Fruit fly (Drosophila melanogaster) whole organism, embryonic: ENCODE measurements around the gene CG43867.
A peak's percentile ranks its signal among the peaks of the same experiment; 100 is the strongest.

Experiments used
- Antp ChIP-seq: fragments of 200-800 bp; sonication (Bioruptor generic); optimal IDR thresholded peaks from 3 replicates; lab custom pipeline; 2016; ENCODE audit warnings: missing biosample characterization, missing genetic modification characterization
- Bgb ChIP-seq: fragments of 200-800 bp; sonication (Bioruptor generic); IDR thresholded peaks from 2 replicates; pipeline ENCODE4 v1.3.6; 2022; ENCODE audit warnings: missing biosample characterization, missing genetic modification characterization; ENCODE audit not compliant: partially characterized antibody
- C15 ChIP-seq: fragments of 200-800 bp; sonication (Bioruptor generic); IDR thresholded peaks from 3 replicates; pipeline ENCODE4 v1.3.6; 2022; ENCODE audit warnings: missing biosample characterization, missing genetic modification characterization
- CG10267 ChIP-seq: fragments of 200-800 bp; sonication (Bioruptor generic); optimal IDR thresholded peaks from 2 replicates; lab custom pipeline; 2018; ENCODE audit warnings: missing biosample characterization, mild to moderate bottlenecking, missing genetic modification characterization, moderate library complexity
- CG12236 ChIP-seq: fragments of 200-800 bp; sonication (Bioruptor generic); optimal IDR thresholded peaks from 2 replicates; lab custom pipeline; 2016; ENCODE audit warnings: missing biosample characterization, missing genetic modification characterization
- CG13287 ChIP-seq: fragments of 200-800 bp; sonication (Bioruptor generic); IDR thresholded peaks from 2 replicates; pipeline ENCODE4 v1.3.6; 2022; ENCODE audit warnings: missing biosample characterization, missing genetic modification characterization; ENCODE audit not compliant: partially characterized antibody
- CG15514 ChIP-seq: fragments of 200-800 bp; sonication (Bioruptor generic); optimal IDR thresholded peaks from 3 replicates; lab custom pipeline; 2017; ENCODE audit warnings: missing biosample characterization, missing genetic modification characterization, mild to moderate bottlenecking, moderate library complexity, missing genetic modification reagents
- CG16813 ChIP-seq: fragments of 200-800 bp; sonication (Bioruptor generic); IDR thresholded peaks from 3 replicates; pipeline ENCODE4 v1.3.6; 2022; ENCODE audit warnings: missing biosample characterization, missing genetic modification characterization; ENCODE audit not compliant: partially characterized antibody
- CG18619 ChIP-seq: fragments of 200-800 bp; sonication (Bioruptor generic); optimal IDR thresholded peaks from 3 replicates; lab custom pipeline; 2017; ENCODE audit warnings: missing biosample characterization, mild to moderate bottlenecking, missing genetic modification characterization
- CG2889 ChIP-seq: fragments of 200-800 bp; sonication (Bioruptor generic); IDR thresholded peaks from 3 replicates; pipeline ENCODE4 v1.3.6; 2022; ENCODE audit warnings: missing biosample characterization, missing genetic modification characterization
- CG31365 ChIP-seq: fragments of 200-800 bp; sonication (Bioruptor generic); optimal IDR thresholded peaks from 2 replicates; lab custom pipeline; 2018; ENCODE audit warnings: missing biosample characterization, mild to moderate bottlenecking, missing genetic modification characterization
- CG5180 ChIP-seq: fragments of 200-800 bp; sonication (Bioruptor generic); optimal IDR thresholded peaks from 3 replicates; lab custom pipeline; 2017; ENCODE audit warnings: missing biosample characterization, missing genetic modification characterization, mild to moderate bottlenecking, moderate library complexity, missing genetic modification reagents
- CG6683 ChIP-seq: fragments of 200-800 bp; sonication (Bioruptor generic); optimal IDR thresholded peaks from 2 replicates; lab custom pipeline; 2017; ENCODE audit warnings: missing biosample characterization, mild to moderate bottlenecking, missing genetic modification characterization, missing genetic modification reagents
- Dad ChIP-seq: fragments of 200-800 bp; sonication (Bioruptor generic); optimal IDR thresholded peaks from 3 replicates; lab custom pipeline; 2016; ENCODE audit warnings: missing biosample characterization, missing genetic modification characterization
- Gug ChIP-seq: fragments of 200-800 bp; sonication (Bioruptor generic); IDR thresholded peaks from 4 replicates; pipeline ENCODE4 v1.3.6; 2022; ENCODE audit warnings: missing biosample characterization, missing genetic modification characterization
- Hr39 ChIP-seq: fragments of >200 bp; optimal IDR thresholded peaks from 2 replicates; lab custom pipeline; 2017
- Max ChIP-seq: fragments of 200-800 bp; sonication (Bioruptor generic); optimal IDR thresholded peaks from 2 replicates; lab custom pipeline; 2016; ENCODE audit warnings: missing biosample characterization, mild to moderate bottlenecking, missing genetic modification characterization
- Med ChIP-seq: fragments of 200-800 bp; sonication (Bioruptor generic); peaks from one replicate; lab custom pipeline; 2016; ENCODE audit warnings: missing biosample characterization, missing genetic modification characterization, mild to moderate bottlenecking, inconsistent platforms, moderate library complexity
- Myb ChIP-seq: fragments of 200-800 bp; sonication (Bioruptor generic); optimal IDR thresholded peaks from 2 replicates; lab custom pipeline; 2016; ENCODE audit warnings: missing biosample characterization, missing genetic modification characterization
- bowl ChIP-seq: fragments of 200-800 bp; sonication (Bioruptor generic); IDR thresholded peaks from 2 replicates; pipeline ENCODE4 v1.3.6; 2022; ENCODE audit warnings: missing biosample characterization, missing genetic modification characterization
- ewg ChIP-seq: fragments of 200-800 bp; sonication (Bioruptor generic); optimal IDR thresholded peaks from 3 replicates; lab custom pipeline; 2017; ENCODE audit warnings: mild to moderate bottlenecking, missing biosample characterization, missing genetic modification reagents, missing genetic modification characterization
- gt ChIP-seq: fragments of 200-800 bp; sonication (Bioruptor generic); IDR thresholded peaks from 2 replicates; pipeline ENCODE4 v1.3.6; 2022; ENCODE audit warnings: missing biosample characterization, missing genetic modification characterization
- onecut ChIP-seq: fragments of 200-800 bp; sonication (Bioruptor generic); IDR thresholded peaks from 2 replicates; pipeline ENCODE4 v1.3.6; 2022; ENCODE audit warnings: missing biosample characterization, missing genetic modification characterization
- org-1 ChIP-seq: fragments of 200-800 bp; sonication (Bioruptor generic); optimal IDR thresholded peaks from 2 replicates; lab custom pipeline; 2017; ENCODE audit warnings: missing biosample characterization, missing genetic modification characterization
- pan ChIP-seq, 4 experiments: fragments of >200 bp in 3 of 4; fragments of 200-800 bp in 1 of 4; sonication (Bioruptor generic) in 1 of 4; optimal IDR thresholded peaks in 3 of 4; IDR thresholded peaks in 1 of 4; 2 replicates each; pipeline versions ENCODE4 v1.3.6 to Lab custom; 2017 to 2022; ENCODE audit warnings: missing biosample characterization in 2 of 4, missing genetic modification characterization in 2 of 4, mixed read lengths in 1 of 4
- pzg ChIP-seq: fragments of 200-800 bp; sonication (Bioruptor generic); optimal IDR thresholded peaks from 3 replicates; lab custom pipeline; 2018; ENCODE audit warnings: missing biosample characterization, mild to moderate bottlenecking, missing genetic modification characterization, moderate library complexity
- ranshi ChIP-seq: fragments of 200-800 bp; sonication (Bioruptor generic); IDR thresholded peaks from 2 replicates; pipeline ENCODE4 v1.3.6; 2022; ENCODE audit warnings: missing biosample characterization, missing genetic modification characterization
- repo ChIP-seq: fragments of 200-800 bp; sonication (Bioruptor generic); optimal IDR thresholded peaks from 2 replicates; lab custom pipeline; 2016; ENCODE audit warnings: missing biosample characterization, missing genetic modification characterization
- sens-2 ChIP-seq: fragments of 200-800 bp; sonication (Bioruptor generic); IDR thresholded peaks from 2 replicates; pipeline ENCODE4 v1.3.6; 2022; ENCODE audit warnings: missing biosample characterization, missing genetic modification characterization
- sqz ChIP-seq: fragments of 200-800 bp; sonication (Bioruptor generic); optimal IDR thresholded peaks from 3 replicates; lab custom pipeline; 2018; ENCODE audit warnings: missing biosample characterization, mild to moderate bottlenecking, missing genetic modification characterization
- sr ChIP-seq: fragments of 200-800 bp; sonication (Bioruptor generic); IDR thresholded peaks from 3 replicates; pipeline ENCODE4 v1.3.6; 2022; ENCODE audit warnings: missing biosample characterization, missing genetic modification characterization
- stc ChIP-seq: fragments of 200-800 bp; sonication (Bioruptor generic); IDR thresholded peaks from 2 replicates; pipeline ENCODE4 v1.3.6; 2022; ENCODE audit warnings: missing biosample characterization, missing genetic modification characterization
- stwl ChIP-seq: fragments of 200-800 bp; sonication (Bioruptor generic); optimal IDR thresholded peaks from 3 replicates; lab custom pipeline; 2018; ENCODE audit warnings: missing biosample characterization, mild to moderate bottlenecking, missing genetic modification characterization, moderate library complexity
- unpg ChIP-seq: fragments of 200-800 bp; sonication (Bioruptor generic); optimal IDR thresholded peaks from 3 replicates; lab custom pipeline; 2018; ENCODE audit warnings: missing biosample characterization, mild to moderate bottlenecking, missing genetic modification characterization, moderate library complexity

The CG43867 gene

dm6 chrX:935049-935900 lies 7.5 kb upstream of the CG43867 start, which contains the start of gene TRAM (continued):
- peak; percentile 99 for TF ChIP-seq ranshi (GFP tag; lab: Robert Waterston, UW)
- peak; percentile 87 for TF ChIP-seq CG16813 (GFP tag; lab: Robert Waterston, UW)
- TF ChIP-seq bowl (GFP tag; lab: Robert Waterston, UW), result peak; percentile 97

dm6 chrX:933997-934396 lies 6.2 kb upstream of the CG43867 start:
- TF ChIP-seq Med (GFP tag; lab: Kevin White, UChicago), result peak; percentile 39
- TF ChIP-seq Dad, result no peak
- TF ChIP-seq Hr39 (lab: Kevin White, UChicago), result peak; percentile 52

DNA sequence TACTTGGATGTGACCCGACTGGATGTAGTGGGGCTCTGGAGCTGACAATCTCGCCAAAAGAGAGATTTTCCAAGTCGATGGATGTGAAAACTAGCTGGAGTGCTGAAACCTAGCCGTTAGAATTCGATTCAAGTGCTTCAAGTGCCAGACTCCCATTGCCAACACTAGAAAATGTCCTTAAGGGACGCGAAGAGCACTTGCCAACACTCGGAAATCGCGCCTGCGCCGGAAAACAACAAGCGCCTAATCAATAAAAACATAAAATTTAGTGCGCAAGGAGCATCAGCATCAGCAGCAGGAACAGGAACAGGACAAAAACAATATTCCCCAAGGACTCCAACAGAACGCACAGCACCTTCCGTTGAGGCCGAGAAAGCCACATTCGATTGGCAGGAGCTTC lies 5.1 kb upstream of the CG43867 start:
- TF ChIP-seq pzg (peak; percentile 25), CG10267 (tag; lab: Kevin White, UChicago) (peak; percentile 15), CG5180 (GFP tag; lab: Kevin White, UChicago) (no peak), CG13287 (GFP tag; lab: Robert Waterston, UW) (peak; percentile 30; the same call in 1 of the 2 replicates), onecut (GFP tag; lab: Robert Waterston, UW) (peak; percentile 94), Hr39 (lab: Kevin White, UChicago) (no peak), CG15514 (GFP tag; lab: Kevin White, UChicago) (peak; percentile 19), Gug (no peak), stwl (tag; lab: Kevin White, UChicago) (peak; percentile 33), sqz (GFP tag; lab: Kevin White, UChicago) (no peak), Bgb (GFP tag; lab: Robert Waterston, UW) (0 out of 2 replicates have a peak, but pooled peaks have one; percentile 15), gt (no peak), Myb (GFP tag; lab: Kevin White, UChicago) (peak; percentile 58), ewg (peak; percentile 97)

DNA sequence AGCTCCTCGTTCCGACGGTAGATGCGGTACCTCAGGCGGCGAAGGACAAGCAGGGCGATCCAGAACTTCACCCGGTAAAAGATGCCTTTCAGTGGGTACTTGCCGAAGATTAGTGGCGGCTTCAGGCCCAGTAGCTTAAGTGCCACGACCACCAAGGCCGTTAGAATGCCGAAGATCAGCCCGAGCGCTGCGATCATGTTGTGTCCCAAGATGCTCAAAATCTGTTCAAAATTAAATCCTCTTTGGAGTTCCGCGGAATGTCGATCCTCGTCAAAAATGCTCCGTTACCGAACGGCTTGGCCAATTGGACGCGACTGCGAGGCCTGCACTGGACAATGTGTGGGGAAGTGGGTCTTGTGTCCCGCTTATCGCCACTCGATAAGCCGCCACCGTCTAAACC lies 4.4 kb upstream of the CG43867 start, which contains the start of the genes CG32815 and CG3706:
Gene CG32815 (plus strand): TSS at position 301 of the 400 bp plus-strand sequence.
Gene CG3706 (minus strand): TSS at position 310 of the 400 bp plus-strand sequence.
- no peak for TF ChIP-seq Antp (GFP tag; lab: Kevin White, UChicago)
- no peak for TF ChIP-seq CG6683
- no peak for TF ChIP-seq Max (GFP tag; lab: Kevin White, UChicago)
- TF ChIP-seq org-1, result no peak
- TF ChIP-seq CG5180 (GFP tag; lab: Kevin White, UChicago), result no peak
- no peak for TF ChIP-seq pan (optimal IDR thresholded peaks at IDR 0.05; lab: Kevin White, UChicago)
- no peak for TF ChIP-seq pan (GFP tag; optimal IDR thresholded peaks at IDR 0.05 in 1 of 2, IDR thresholded peaks at IDR 0.05 in 1 of 2)
- no peak for TF ChIP-seq CG31365 (tag; lab: Kevin White, UChicago)
- no peak for TF ChIP-seq repo
- no peak for TF ChIP-seq CG2889
- TF ChIP-seq C15 (GFP tag; lab: Robert Waterston, UW), result no peak
- TF ChIP-seq unpg (GFP tag; lab: Kevin White, UChicago), result no peak
- TF ChIP-seq sr (GFP tag; lab: Robert Waterston, UW), result no peak
- no peak for TF ChIP-seq CG12236 (GFP tag; lab: Kevin White, UChicago)
- TF ChIP-seq stc, result no peak
- no peak for TF ChIP-seq onecut (GFP tag; lab: Robert Waterston, UW)
- TF ChIP-seq CG18619, result no peak
- TF ChIP-seq sens-2 (GFP tag; lab: Robert Waterston, UW), result no peak
